Worm (Caenorhabditis elegans): ENCODE data around the gene srg-42.

ce11 chrV:11200316-11200715, 42.5 kb upstream of the srg-42 start, which contains the start of gene K10D6.3:
- TF ChIP-seq him-1 (tag; optimal IDR thresholded peaks at IDR 0.05) = no peak
- TF ChIP-seq W03F9.2 (tag; optimal IDR thresholded peaks at IDR 0.05) = no peak

Measured in whole organism, L4/young adult.